Worm (Caenorhabditis elegans) whole organism, L4 larva: Measurements from ENCODE around the gene lys-10.

Source experiments
- ceh-28 ChIP-seq: fragments of 150-350 bp; optimal IDR thresholded peaks from 2 replicates; lab custom pipeline; 2014; ENCODE audit warnings: missing biosample characterization, missing genetic modification reagents, missing genetic modification characterization
- egl-43 ChIP-seq: fragments of 200-800 bp; sonication (Bioruptor generic); IDR thresholded peaks from 2 replicates; pipeline ENCODE4 v1.3.6; 2022; ENCODE audit warnings: missing genetic modification reagents, missing genetic modification characterization, missing compliant biosample characterization
- fkh-10 ChIP-seq: fragments of 150-350 bp; optimal IDR thresholded peaks from 2 replicates; lab custom pipeline; 2014; ENCODE audit warnings: missing biosample characterization, missing genetic modification reagents, missing genetic modification characterization
- lin-39 ChIP-seq: fragments of 150-350 bp; optimal IDR thresholded peaks from 2 replicates; lab custom pipeline; 2014; ENCODE audit warnings: missing biosample characterization, missing genetic modification reagents, missing genetic modification characterization
- nhr-28 ChIP-seq: fragments of 150-350 bp; optimal IDR thresholded peaks from 2 replicates; lab custom pipeline; 2014; ENCODE audit warnings: missing biosample characterization, missing genetic modification characterization
- nhr-77 ChIP-seq: fragments of 150-350 bp; optimal IDR thresholded peaks from 2 replicates; lab custom pipeline; 2014; ENCODE audit warnings: missing biosample characterization, missing genetic modification characterization
- zfp-2 ChIP-seq: sonication (generic microtip); optimal IDR thresholded peaks from 2 replicates; lab custom pipeline; 2016; ENCODE audit warnings: mild to moderate bottlenecking, missing genetic modification characterization, missing compliant biosample characterization

ce11 chrIV:8312105-8312504, 20.5 kb upstream of the lys-10 start:
- TF ChIP-seq fkh-10 (GFP tag; lab: Kevin White, UChicago): no peak
- no peak for TF ChIP-seq ceh-28 (tag; lab: Kevin White, UChicago)
- no peak for TF ChIP-seq nhr-28
- no peak for TF ChIP-seq zfp-2 (tag; lab: Kevin White, UChicago)
- TF ChIP-seq nhr-77 (tag; lab: Kevin White, UChicago): no peak
- TF ChIP-seq lin-39 (tag; lab: Kevin White, UChicago): no peak
- TF ChIP-seq egl-43 (GFP tag; lab: Robert Waterston, UW): no peak
